Fruit fly (Drosophila melanogaster) whole organism, embryonic: ENCODE measurements around the gene Jhbp5.

Experiments
- CG11093 ChIP-seq: fragments of 200-800 bp; sonication (Bioruptor generic); IDR thresholded peaks from 3 replicates; pipeline ENCODE4 v1.3.6; 2022; ENCODE audit warnings: missing biosample characterization, missing genetic modification characterization
- CG11560 ChIP-seq: fragments of 200-800 bp; sonication (Bioruptor generic); IDR thresholded peaks from 3 replicates; pipeline ENCODE4 v1.3.6; 2022; ENCODE audit warnings: missing biosample characterization, missing genetic modification characterization
- CG1233 ChIP-seq: fragments of 200-800 bp; sonication (Bioruptor generic); optimal IDR thresholded peaks from 4 replicates; lab custom pipeline; 2018; ENCODE audit warnings: missing biosample characterization, mild to moderate bottlenecking, missing genetic modification characterization
- CG12744 ChIP-seq: fragments of 200-800 bp; sonication (Bioruptor generic); optimal IDR thresholded peaks from 2 replicates; lab custom pipeline; 2016; ENCODE audit warnings: missing biosample characterization, missing genetic modification characterization
- CG14441 ChIP-seq: fragments of 200-800 bp; sonication (Bioruptor generic); IDR thresholded peaks from 2 replicates; pipeline ENCODE4 v1.3.6; 2022; ENCODE audit warnings: missing biosample characterization, missing genetic modification characterization
- CG14860 ChIP-seq: fragments of 200-800 bp; sonication (Bioruptor generic); IDR thresholded peaks from 3 replicates; pipeline ENCODE4 v1.3.6; 2022; ENCODE audit warnings: missing biosample characterization, missing genetic modification characterization; ENCODE audit not compliant: partially characterized antibody
- CG15073 ChIP-seq: fragments of 200-800 bp; sonication (Bioruptor generic); optimal IDR thresholded peaks from 2 replicates; lab custom pipeline; 2016; ENCODE audit warnings: missing biosample characterization, missing genetic modification characterization
- CG1529 ChIP-seq: fragments of 200-800 bp; sonication (Bioruptor generic); optimal IDR thresholded peaks from 3 replicates; lab custom pipeline; 2018; ENCODE audit warnings: missing biosample characterization, missing genetic modification characterization
- CG1603 ChIP-seq: fragments of 200-800 bp; sonication (Bioruptor generic); optimal IDR thresholded peaks from 2 replicates; lab custom pipeline; 2019; ENCODE audit warnings: missing biosample characterization, mild to moderate bottlenecking, missing genetic modification characterization, moderate library complexity
- CG16779 ChIP-seq: fragments of 200-800 bp; sonication (Bioruptor generic); IDR thresholded peaks from 2 replicates; pipeline ENCODE4 v1.3.6; 2022; ENCODE audit warnings: missing biosample characterization, missing genetic modification characterization
- CG2678 ChIP-seq: fragments of 200-800 bp; sonication (Bioruptor generic); optimal IDR thresholded peaks from 3 replicates; lab custom pipeline; 2019; ENCODE audit warnings: missing biosample characterization, mild to moderate bottlenecking, missing genetic modification characterization, moderate library complexity
- CG33557 ChIP-seq: fragments of 200-800 bp; sonication (Bioruptor generic); optimal IDR thresholded peaks from 2 replicates; lab custom pipeline; 2019; ENCODE audit warnings: missing biosample characterization, mild to moderate bottlenecking, missing genetic modification characterization, moderate library complexity
- CG4282 ChIP-seq: fragments of 200-800 bp; sonication (Bioruptor generic); optimal IDR thresholded peaks from 2 replicates; lab custom pipeline; 2016; ENCODE audit warnings: missing biosample characterization, missing genetic modification characterization
- CG4424 ChIP-seq: fragments of 200-800 bp; sonication (Bioruptor generic); optimal IDR thresholded peaks from 3 replicates; lab custom pipeline; 2016; ENCODE audit warnings: missing biosample characterization, missing genetic modification characterization
- CG6175 ChIP-seq: fragments of 200-800 bp; sonication (Bioruptor generic); IDR thresholded peaks from 3 replicates; pipeline ENCODE4 v1.3.6; 2022; ENCODE audit warnings: missing biosample characterization, missing genetic modification characterization
- CG6272 ChIP-seq: fragments of 200-800 bp; sonication (Bioruptor generic); IDR thresholded peaks from 2 replicates; pipeline ENCODE4 v1.3.6; 2022; ENCODE audit warnings: missing biosample characterization, missing genetic modification characterization
- CG6654 ChIP-seq: fragments of 200-800 bp; sonication (Bioruptor generic); optimal IDR thresholded peaks from 2 replicates; lab custom pipeline; 2017; ENCODE audit warnings: missing biosample characterization, mild to moderate bottlenecking, missing genetic modification characterization
- CG6765 ChIP-seq: fragments of 200-800 bp; sonication (Bioruptor generic); optimal IDR thresholded peaks from 3 replicates; lab custom pipeline; 2017; ENCODE audit warnings: missing biosample characterization, mild to moderate bottlenecking, missing genetic modification characterization
- CG7357 ChIP-seq: fragments of 200-800 bp; sonication (Bioruptor generic); IDR thresholded peaks from 3 replicates; pipeline ENCODE4 v1.3.6; 2022; ENCODE audit warnings: missing biosample characterization, missing genetic modification characterization
- CG7556 ChIP-seq: fragments of 200-800 bp; sonication (Bioruptor generic); optimal IDR thresholded peaks from 2 replicates; lab custom pipeline; 2017; ENCODE audit warnings: missing biosample characterization, mild to moderate bottlenecking, missing genetic modification characterization
- CG8388 ChIP-seq: fragments of 200-800 bp; sonication (Bioruptor generic); optimal IDR thresholded peaks from 2 replicates; lab custom pipeline; 2019; ENCODE audit warnings: missing biosample characterization, mild to moderate bottlenecking, missing genetic modification characterization, moderate library complexity
- CG9437 ChIP-seq: fragments of 200-800 bp; sonication (Bioruptor generic); optimal IDR thresholded peaks from 2 replicates; lab custom pipeline; 2018; ENCODE audit warnings: missing biosample characterization, mild to moderate bottlenecking, missing genetic modification characterization
- CG9932 ChIP-seq: fragments of 200-800 bp; sonication (Bioruptor generic); IDR thresholded peaks from 2 replicates; pipeline ENCODE4 v1.3.6; 2022; ENCODE audit warnings: missing biosample characterization, missing genetic modification characterization
- CTCF ChIP-seq: fragments of 200-800 bp; sonication (Bioruptor generic); optimal IDR thresholded peaks from 2 replicates; lab custom pipeline; 2017; ENCODE audit warnings: missing biosample characterization, mild to moderate bottlenecking, missing genetic modification characterization, moderate library complexity
- ERR ChIP-seq: fragments of 200-800 bp; sonication (Bioruptor generic); optimal IDR thresholded peaks from 2 replicates; lab custom pipeline; 2016; ENCODE audit warnings: missing biosample characterization, missing genetic modification characterization
- Fer1 ChIP-seq: fragments of 200-800 bp; sonication (Bioruptor generic); optimal IDR thresholded peaks from 2 replicates; lab custom pipeline; 2017; ENCODE audit warnings: missing biosample characterization, mild to moderate bottlenecking, missing genetic modification characterization
- HLH54F ChIP-seq: fragments of 200-800 bp; sonication (Bioruptor generic); optimal IDR thresholded peaks from 3 replicates; lab custom pipeline; 2016; ENCODE audit warnings: missing biosample characterization, missing genetic modification characterization
- HmgZ ChIP-seq: fragments of 200-800 bp; sonication (Bioruptor generic); optimal IDR thresholded peaks from 2 replicates; lab custom pipeline; 2018; ENCODE audit warnings: missing biosample characterization, mild to moderate bottlenecking, missing genetic modification characterization
- MESR4 ChIP-seq: fragments of 200-800 bp; sonication (Bioruptor generic); optimal IDR thresholded peaks from 2 replicates; lab custom pipeline; 2018; ENCODE audit warnings: missing biosample characterization, mild to moderate bottlenecking, missing genetic modification characterization, moderate library complexity
- Nf-YB ChIP-seq: fragments of 200-800 bp; sonication (Bioruptor generic); optimal IDR thresholded peaks from 3 replicates; lab custom pipeline; 2019; ENCODE audit warnings: missing biosample characterization, mild to moderate bottlenecking, missing genetic modification characterization, moderate library complexity
- Scr ChIP-seq: fragments of 200-800 bp; sonication (Bioruptor generic); IDR thresholded peaks from 2 replicates; pipeline ENCODE4 v1.3.6; 2022; ENCODE audit warnings: missing biosample characterization, missing genetic modification characterization; ENCODE audit not compliant: partially characterized antibody
- Sox102F ChIP-seq: fragments of 200-800 bp; sonication (Bioruptor generic); optimal IDR thresholded peaks from 2 replicates; lab custom pipeline; 2018; ENCODE audit warnings: missing biosample characterization, mild to moderate bottlenecking, missing genetic modification characterization, moderate library complexity
- Sry-δ ChIP-seq: fragments of 200-800 bp; sonication (Bioruptor generic); optimal IDR thresholded peaks from 2 replicates; lab custom pipeline; 2016; ENCODE audit warnings: missing biosample characterization, missing genetic modification characterization
- bbx ChIP-seq: fragments of 200-800 bp; sonication (Bioruptor generic); IDR thresholded peaks from 2 replicates; pipeline ENCODE4 v1.3.6; 2022; ENCODE audit warnings: missing biosample characterization, missing genetic modification characterization; ENCODE audit not compliant: partially characterized antibody
- chn ChIP-seq: fragments of 200-800 bp; sonication (Bioruptor generic); optimal IDR thresholded peaks from 2 replicates; lab custom pipeline; 2016; ENCODE audit warnings: missing biosample characterization, missing genetic modification characterization
- ci ChIP-seq: fragments of 200-800 bp; sonication (Bioruptor generic); IDR thresholded peaks from 3 replicates; pipeline ENCODE4 v1.3.6; 2022; ENCODE audit warnings: missing biosample characterization, missing genetic modification characterization
- cwo ChIP-seq: fragments of 200-800 bp; sonication (Bioruptor generic); optimal IDR thresholded peaks from 3 replicates; lab custom pipeline; 2017; ENCODE audit warnings: missing biosample characterization, missing genetic modification characterization, mild to moderate bottlenecking, moderate library complexity, missing genetic modification reagents
- dpn ChIP-seq, 2 experiments: fragments of 200-800 bp; sonication (Bioruptor generic); optimal IDR thresholded peaks; 3 replicates each; lab custom pipeline; 2016; ENCODE audit warnings: missing biosample characterization in 2 of 2, missing genetic modification characterization in 2 of 2
- ems ChIP-seq: fragments of 200-800 bp; sonication (Bioruptor generic); optimal IDR thresholded peaks from 3 replicates; lab custom pipeline; 2016; ENCODE audit warnings: missing biosample characterization, missing genetic modification characterization
- gsb ChIP-seq: fragments of 200-800 bp; sonication (Bioruptor generic); IDR thresholded peaks from 2 replicates; pipeline ENCODE4 v1.3.6; 2022; ENCODE audit warnings: missing biosample characterization, missing genetic modification characterization
- hb ChIP-seq: fragments of 200-800 bp; sonication (Bioruptor generic); IDR thresholded peaks from 3 replicates; pipeline ENCODE4 v1.3.6; 2022; ENCODE audit warnings: missing biosample characterization, missing genetic modification characterization; ENCODE audit not compliant: partially characterized antibody
- hth ChIP-seq: fragments of >200 bp; optimal IDR thresholded peaks from 2 replicates; lab custom pipeline; 2017; ENCODE audit warnings: inconsistent platforms
- lab ChIP-seq: fragments of 200-800 bp; sonication (Bioruptor generic); optimal IDR thresholded peaks from 3 replicates; lab custom pipeline; 2017; ENCODE audit warnings: missing biosample characterization, missing genetic modification characterization, mild to moderate bottlenecking, moderate library complexity, missing genetic modification reagents
- maf-S ChIP-seq: fragments of 200-800 bp; sonication (Bioruptor generic); optimal IDR thresholded peaks from 2 replicates; lab custom pipeline; 2016; ENCODE audit warnings: missing biosample characterization, missing genetic modification characterization
- mirr ChIP-seq: fragments of 200-800 bp; sonication (Bioruptor generic); optimal IDR thresholded peaks from 3 replicates; lab custom pipeline; 2018; ENCODE audit warnings: missing biosample characterization, mild to moderate bottlenecking, missing genetic modification characterization
- peb ChIP-seq: fragments of 200-800 bp; sonication (Bioruptor generic); IDR thresholded peaks from 2 replicates; pipeline ENCODE4 v1.3.6; 2022; ENCODE audit warnings: missing biosample characterization, missing genetic modification characterization
- pum ChIP-seq: fragments of 200-800 bp; sonication (Bioruptor generic); optimal IDR thresholded peaks from 2 replicates; lab custom pipeline; 2016; ENCODE audit warnings: missing biosample characterization, missing genetic modification characterization
- stc ChIP-seq: fragments of 200-800 bp; sonication (Bioruptor generic); IDR thresholded peaks from 2 replicates; pipeline ENCODE4 v1.3.6; 2022; ENCODE audit warnings: missing biosample characterization, missing genetic modification characterization
- trem ChIP-seq: fragments of 200-800 bp; optimal IDR thresholded peaks from 3 replicates; lab custom pipeline; 2019; ENCODE audit warnings: missing biosample characterization, mild to moderate bottlenecking, missing genetic modification characterization, moderate library complexity
- twi ChIP-seq: fragments of 200-800 bp; optimal IDR thresholded peaks from 2 replicates; lab custom pipeline; 2019; ENCODE audit warnings: missing biosample characterization, mild to moderate bottlenecking, missing genetic modification characterization, moderate library complexity

Jhbp5 gene

dm6 chr3R:16071689-16072580 lies 26.0 kb upstream of the Jhbp5 start (continued):
- TF ChIP-seq HmgZ (no peak), CG14860 (no peak), CG4282 (GFP tag; lab: Kevin White, UChicago) (no peak), ERR (GFP tag; lab: Kevin White, UChicago) (no peak), CG6175 (GFP tag; lab: Robert Waterston, UW) (no peak), CG16779 (GFP tag; lab: Robert Waterston, UW) (no peak), peb (GFP tag; lab: Robert Waterston, UW) (peak; percentile 57), chn (peak; percentile 6), hb (GFP tag; lab: Robert Waterston, UW) (no peak), maf-S (GFP tag; lab: Kevin White, UChicago) (no peak), HLH54F (GFP tag; lab: Kevin White, UChicago) (peak; percentile 35), gsb (no peak), CG9437 (no peak), lab (GFP tag; lab: Kevin White, UChicago) (no peak), cwo (GFP tag; lab: Kevin White, UChicago) (peak; percentile 10), CG6272 (GFP tag; lab: Robert Waterston, UW) (peak; percentile 58; the same call in 1 of the 2 replicates), Sry-δ (GFP tag; lab: Kevin White, UChicago) (peak; percentile 5), CG9932 (no peak), CTCF (no peak), CG8388 (GFP tag; lab: Kevin White, UChicago) (peak; percentile 75), pum (no peak), CG1603 (tag; lab: Kevin White, UChicago) (no peak), Fer1 (GFP tag; lab: Kevin White, UChicago) (no peak), CG6765 (no peak), CG33557 (GFP tag; lab: Kevin White, UChicago) (peak; percentile 56), Scr (GFP tag; lab: Robert Waterston, UW) (0 out of 2 replicates have a peak, but pooled peaks have one; percentile 13), Nf-YB (peak; percentile 44), CG14441 (no peak), CG6654 (no peak), CG15073 (GFP tag; lab: Kevin White, UChicago) (no peak), CG7357 (GFP tag; lab: Robert Waterston, UW) (peak; percentile 51; the same call in 1 of the 3 replicates), CG2678 (no peak), trem (tag; lab: Kevin White, UChicago) (peak; percentile 84), MESR4 (GFP tag; lab: Kevin White, UChicago) (no peak), twi (tag; lab: Kevin White, UChicago) (peak; percentile 21), ems (peak; percentile 36), mirr (GFP tag; lab: Kevin White, UChicago) (peak; percentile 43), CG11560 (no peak), CG4424 (GFP tag; lab: Kevin White, UChicago) (peak; percentile 84), CG12744 (peak; percentile 54), ci (GFP tag; lab: Robert Waterston, UW) (peak; percentile 86), dpn (GFP tag; optimal IDR thresholded peaks at IDR 0.05; lab: Kevin White, UChicago) (peak; percentile 15 to 77), stc (peak; percentile 88), Sox102F (peak; percentile 80), CG7556 (GFP tag; lab: Kevin White, UChicago) (peak; percentile 72), hth (no peak), CG11093 (GFP tag; lab: Robert Waterston, UW) (peak; percentile 75; the same call in 2 of the 3 replicates), CG1233 (peak; percentile 51), bbx (GFP tag; lab: Robert Waterston, UW) (no peak; the same call in 1 of the 2 replicates), CG1529 (GFP tag; lab: Kevin White, UChicago) (peak; percentile 48)
